Fruit fly (Drosophila melanogaster) whole organism, embryonic: Measurements from ENCODE around the gene CG14221.

Source experiments
- B-H1 ChIP-seq: fragments of 200-800 bp; sonication (Bioruptor generic); IDR thresholded peaks from 3 replicates; pipeline ENCODE4 v1.3.6; 2022; ENCODE audit warnings: missing biosample characterization, missing genetic modification characterization
- CG11723 ChIP-seq: fragments of 200-800 bp; sonication (Bioruptor generic); optimal IDR thresholded peaks from 2 replicates; lab custom pipeline; 2017; ENCODE audit warnings: missing biosample characterization, mild to moderate bottlenecking, missing genetic modification characterization
- CG18476 ChIP-seq: fragments of 200-800 bp; sonication (Bioruptor generic); optimal IDR thresholded peaks from 2 replicates; lab custom pipeline; 2016; ENCODE audit warnings: missing biosample characterization, mild to moderate bottlenecking, missing genetic modification characterization
- CG7357 ChIP-seq: fragments of 200-800 bp; sonication (Bioruptor generic); IDR thresholded peaks from 3 replicates; pipeline ENCODE4 v1.3.6; 2022; ENCODE audit warnings: missing biosample characterization, missing genetic modification characterization
- Dbx ChIP-seq: fragments of 200-800 bp; sonication (Bioruptor generic); IDR thresholded peaks from 3 replicates; pipeline ENCODE4 v1.3.6; 2022; ENCODE audit warnings: missing biosample characterization, missing genetic modification characterization
- Neu2 ChIP-seq: fragments of 200-800 bp; sonication (Bioruptor generic); optimal IDR thresholded peaks from 3 replicates; lab custom pipeline; 2016; ENCODE audit warnings: missing biosample characterization, missing genetic modification characterization, borderline replicate concordance
- bigmax ChIP-seq: fragments of 200-800 bp; sonication (Bioruptor generic); optimal IDR thresholded peaks from 2 replicates; lab custom pipeline; 2018; ENCODE audit warnings: missing biosample characterization, mild to moderate bottlenecking, missing genetic modification characterization
- hkb ChIP-seq, 2 experiments: fragments of 200-800 bp in 1 of 2; fragments of >200 bp in 1 of 2; sonication (Bioruptor generic) in 1 of 2; IDR thresholded peaks in 1 of 2; optimal IDR thresholded peaks in 1 of 2; 2 replicates each; pipeline versions ENCODE4 v1.3.6 to Lab custom; 2017 to 2022; ENCODE audit warnings: missing biosample characterization in 1 of 2, missing genetic modification characterization in 1 of 2
- slp2 ChIP-seq: fragments of 200-800 bp; sonication (Bioruptor generic); optimal IDR thresholded peaks from 2 replicates; lab custom pipeline; 2016; ENCODE audit warnings: missing biosample characterization, missing genetic modification characterization
- usp ChIP-seq: fragments of >200 bp; optimal IDR thresholded peaks from 2 replicates; lab custom pipeline; 2017; ENCODE audit warnings: missing biosample characterization, missing genetic modification characterization

dm6 chrX:19637434-19638327, 16.6 kb upstream of the CG14221 start:
- TF ChIP-seq hkb (optimal IDR thresholded peaks at IDR 0.05; lab: Kevin White, UChicago) (no peak), hkb (GFP tag; IDR thresholded peaks at IDR 0.05; lab: Robert Waterston, UW) (no peak), usp (GFP tag; lab: Kevin White, UChicago) (no peak), Dbx (GFP tag; lab: Robert Waterston, UW) (no peak), Neu2 (GFP tag; lab: Kevin White, UChicago) (no peak), bigmax (GFP tag; lab: Kevin White, UChicago) (no peak), CG11723 (GFP tag; lab: Kevin White, UChicago) (no peak), CG7357 (GFP tag; lab: Robert Waterston, UW) (no peak), slp2 (no peak), B-H1 (GFP tag; lab: Robert Waterston, UW) (no peak), CG18476 (GFP tag; lab: Kevin White, UChicago) (no peak)
